Worm (Caenorhabditis elegans) whole organism, young adult: ENCODE results near the gene C34C12.6.
A peak's percentile ranks its signal among the peaks of the same experiment; 100 is the strongest.

Source experiments
- C17E4.6 ChIP-seq: fragments of 200-800 bp; sonication (Bioruptor generic); IDR thresholded peaks from 2 replicates; pipeline ENCODE4 v1.3.6; 2022; ENCODE audit warnings: missing genetic modification reagents, missing genetic modification characterization, missing compliant biosample characterization
- F10E7.11 ChIP-seq: sonication (generic microtip); optimal IDR thresholded peaks from 2 replicates; lab custom pipeline; 2017; ENCODE audit warnings: mild to moderate bottlenecking, missing genetic modification characterization, moderate library complexity, missing compliant biosample characterization
- F23B12.7 ChIP-seq: sonication (generic microtip); optimal IDR thresholded peaks from 2 replicates; lab custom pipeline; 2017; ENCODE audit warnings: missing genetic modification characterization, mild to moderate bottlenecking, missing compliant biosample characterization, antibody characterized with exemption, moderate library complexity; ENCODE audit not compliant: insufficient read depth
- K12H6.12 ChIP-seq: fragments of 200-800 bp; sonication (Bioruptor generic); optimal IDR thresholded peaks from 2 replicates; lab custom pipeline; 2018; ENCODE audit warnings: mild to moderate bottlenecking, missing genetic modification characterization, missing compliant biosample characterization
- Y56A3A.18 ChIP-seq: fragments of 200-800 bp; sonication (Bioruptor generic); IDR thresholded peaks from 2 replicates; pipeline ENCODE4 v1.3.6; 2022; ENCODE audit warnings: missing genetic modification reagents, missing genetic modification characterization, missing compliant biosample characterization
- Y67H2A.10 ChIP-seq: fragments of 200-800 bp; sonication (Bioruptor generic); conservative IDR thresholded peaks from 2 replicates; pipeline ENCODE4 v1.3.6; 2022; ENCODE audit warnings: missing genetic modification reagents, missing genetic modification characterization, missing compliant biosample characterization
- Y95B8A.8 ChIP-seq: fragments of 200-800 bp; sonication (Bioruptor generic); IDR thresholded peaks from 2 replicates; pipeline ENCODE4 v1.3.6; 2022; ENCODE audit warnings: missing genetic modification reagents, missing genetic modification characterization, missing compliant biosample characterization
- akir-1 ChIP-seq: fragments of 200-800 bp; sonication (Bioruptor generic); optimal IDR thresholded peaks from 2 replicates; lab custom pipeline; 2018; ENCODE audit warnings: mild to moderate bottlenecking, missing genetic modification characterization, moderate library complexity, missing compliant biosample characterization
- aptf-2 ChIP-seq: fragments of 200-800 bp; sonication (Bioruptor generic); conservative IDR thresholded peaks from 2 replicates; pipeline ENCODE4 v1.3.6; 2022; ENCODE audit warnings: missing genetic modification reagents, missing genetic modification characterization, missing compliant biosample characterization
- atf-7 ChIP-seq: sonication (generic microtip); optimal IDR thresholded peaks from 2 replicates; lab custom pipeline; 2017; ENCODE audit warnings: mild to moderate bottlenecking, missing genetic modification characterization, missing compliant biosample characterization
- athp-1 ChIP-seq: sonication (generic microtip); optimal IDR thresholded peaks from 2 replicates; lab custom pipeline; 2017; ENCODE audit warnings: mild to moderate bottlenecking, missing genetic modification characterization, missing compliant biosample characterization
- attf-3 ChIP-seq: fragments of 200-800 bp; sonication (Bioruptor generic); conservative IDR thresholded peaks from 2 replicates; pipeline ENCODE4 v1.3.6; 2022; ENCODE audit warnings: missing genetic modification reagents, missing genetic modification characterization, missing compliant biosample characterization
- bed-1 ChIP-seq: fragments of 200-800 bp; sonication (Bioruptor generic); IDR thresholded peaks from 2 replicates; pipeline ENCODE4 v1.3.6; 2022; ENCODE audit warnings: missing genetic modification reagents, missing genetic modification characterization, missing compliant biosample characterization
- ccch-3 ChIP-seq: fragments of 200-800 bp; sonication (Bioruptor generic); optimal IDR thresholded peaks from 2 replicates; lab custom pipeline; 2018; ENCODE audit warnings: mild to moderate bottlenecking, missing genetic modification characterization, missing compliant biosample characterization
- cebp-1 ChIP-seq, 2 experiments: fragments of 200-800 bp in 1 of 2; sonication (Bioruptor generic) in 1 of 2; sonication (generic microtip) in 1 of 2; IDR thresholded peaks in 1 of 2; optimal IDR thresholded peaks in 1 of 2; 2 replicates each; pipeline versions ENCODE4 v1.3.6 to Lab custom; 2017 to 2022; ENCODE audit warnings: missing compliant biosample characterization in 2 of 2, missing genetic modification characterization in 2 of 2, mild to moderate bottlenecking in 1 of 2, missing genetic modification reagents in 1 of 2, moderate library complexity in 1 of 2
- ceh-91 ChIP-seq: fragments of 200-800 bp; sonication (Bioruptor generic); IDR thresholded peaks from 2 replicates; pipeline ENCODE4 v1.3.6; 2022; ENCODE audit warnings: missing genetic modification reagents, missing genetic modification characterization, missing compliant biosample characterization
- chd-7 ChIP-seq: sonication (generic microtip); optimal IDR thresholded peaks from 2 replicates; lab custom pipeline; 2016; ENCODE audit warnings: mild to moderate bottlenecking, missing genetic modification characterization, moderate library complexity, missing compliant biosample characterization
- egl-18 ChIP-seq: fragments of 200-800 bp; sonication (Bioruptor generic); IDR thresholded peaks from 2 replicates; pipeline ENCODE4 v1.3.6; 2022; ENCODE audit warnings: missing genetic modification reagents, missing genetic modification characterization, missing compliant biosample characterization
- egl-44 ChIP-seq: fragments of 200-800 bp; sonication (Bioruptor generic); IDR thresholded peaks from 2 replicates; pipeline ENCODE4 v1.3.6; 2022; ENCODE audit warnings: missing genetic modification reagents, missing genetic modification characterization, missing compliant biosample characterization
- ets-4 ChIP-seq: fragments of 200-800 bp; sonication (Bioruptor generic); optimal IDR thresholded peaks from 2 replicates; lab custom pipeline; 2018; ENCODE audit warnings: mild to moderate bottlenecking, missing genetic modification characterization, missing compliant biosample characterization
- him-1 ChIP-seq: sonication (generic microtip); optimal IDR thresholded peaks from 2 replicates; lab custom pipeline; 2016; ENCODE audit warnings: missing genotype, missing genetic modification reagents, missing genetic modification characterization, missing compliant biosample characterization
- hmg-20 ChIP-seq: fragments of 200-800 bp; sonication (Bioruptor generic); IDR thresholded peaks from 2 replicates; pipeline ENCODE4 v1.3.6; 2022; ENCODE audit warnings: missing genetic modification reagents, missing genetic modification characterization, missing compliant biosample characterization
- hsf-1 ChIP-seq: fragments of 200-800 bp; sonication (Bioruptor generic); IDR thresholded peaks from 2 replicates; pipeline ENCODE4 v1.3.6; 2022; ENCODE audit warnings: missing genetic modification reagents, missing genetic modification characterization, missing compliant biosample characterization
- lag-1 ChIP-seq: fragments of 200-800 bp; sonication (Bioruptor generic); IDR thresholded peaks from 2 replicates; pipeline ENCODE4 v1.3.6; 2022; ENCODE audit warnings: missing genetic modification reagents, missing genetic modification characterization, missing compliant biosample characterization
- let-526 ChIP-seq: fragments of 200-800 bp; sonication (Bioruptor generic); IDR thresholded peaks from 2 replicates; pipeline ENCODE4 v1.3.6; 2022; ENCODE audit warnings: missing genetic modification reagents, missing genetic modification characterization, missing compliant biosample characterization
- lin-26 ChIP-seq: fragments of 200-800 bp; sonication (Bioruptor generic); IDR thresholded peaks from 2 replicates; pipeline ENCODE4 v1.3.6; 2022; ENCODE audit warnings: missing genetic modification reagents, missing genetic modification characterization, missing compliant biosample characterization
- lin-54 ChIP-seq: fragments of 200-800 bp; sonication (Bioruptor generic); optimal IDR thresholded peaks from 2 replicates; lab custom pipeline; 2018; ENCODE audit warnings: mild to moderate bottlenecking, missing genetic modification characterization, missing compliant biosample characterization
- lir-1 ChIP-seq: fragments of 200-800 bp; sonication (Bioruptor generic); conservative IDR thresholded peaks from 2 replicates; pipeline ENCODE4 v1.3.6; 2022; ENCODE audit warnings: missing genetic modification reagents, missing genetic modification characterization, missing compliant biosample characterization
- lsy-27 ChIP-seq: sonication (generic microtip); optimal IDR thresholded peaks from 2 replicates; lab custom pipeline; 2017; ENCODE audit warnings: missing genetic modification characterization, mild to moderate bottlenecking, missing compliant biosample characterization, antibody characterized with exemption, missing genotype, borderline replicate concordance; ENCODE audit not compliant: insufficient read depth
- madf-10 ChIP-seq: sonication (generic microtip); optimal IDR thresholded peaks from 2 replicates; lab custom pipeline; 2016; ENCODE audit warnings: mild to moderate bottlenecking, missing genetic modification characterization, missing compliant biosample characterization
- madf-3 ChIP-seq: fragments of 200-800 bp; sonication (Bioruptor generic); IDR thresholded peaks from 2 replicates; pipeline ENCODE4 v1.3.6; 2022; ENCODE audit warnings: missing genetic modification reagents, missing genetic modification characterization, missing compliant biosample characterization
- madf-8 ChIP-seq: fragments of 200-800 bp; sonication (Bioruptor generic); conservative IDR thresholded peaks from 2 replicates; pipeline ENCODE4 v1.3.6; 2022; ENCODE audit warnings: missing genetic modification reagents, missing genetic modification characterization, missing compliant biosample characterization
- mxl-1 ChIP-seq: sonication (generic microtip); optimal IDR thresholded peaks from 2 replicates; lab custom pipeline; 2016; ENCODE audit warnings: missing genetic modification characterization, missing compliant biosample characterization
- nfya-1 ChIP-seq: sonication (generic microtip); optimal IDR thresholded peaks from 2 replicates; lab custom pipeline; 2017; ENCODE audit warnings: antibody characterized with exemption, missing compliant biosample characterization, missing genetic modification characterization, borderline replicate concordance; ENCODE audit not compliant: insufficient read depth
- nhr-27 ChIP-seq: fragments of 200-800 bp; sonication (Bioruptor generic); optimal IDR thresholded peaks from 2 replicates; lab custom pipeline; 2018; ENCODE audit warnings: mild to moderate bottlenecking, missing genetic modification characterization, moderate library complexity, missing compliant biosample characterization
- pha-4 ChIP-seq: fragments of 150-350 bp; sonication (generic microtip); optimal IDR thresholded peaks from 2 replicates; lab custom pipeline; 2014; ENCODE audit warnings: missing biosample characterization, missing genetic modification reagents, missing genetic modification characterization
- rec-8 ChIP-seq, 2 experiments: sonication (generic microtip); optimal IDR thresholded peaks; 2 replicates each; lab custom pipeline; 2016; ENCODE audit warnings: mild to moderate bottlenecking in 2 of 2, missing genetic modification characterization in 2 of 2, missing genetic modification reagents in 2 of 2, missing genotype in 2 of 2, missing biosample characterization in 1 of 2, missing compliant biosample characterization in 1 of 2, moderate library complexity in 1 of 2
- sdz-38 ChIP-seq: sonication (generic microtip); optimal IDR thresholded peaks from 2 replicates; lab custom pipeline; 2016; ENCODE audit warnings: missing genotype, missing genetic modification characterization, missing compliant biosample characterization
- snpc-1.1 ChIP-seq: sonication (generic microtip); optimal IDR thresholded peaks from 2 replicates; lab custom pipeline; 2017; ENCODE audit warnings: missing genetic modification characterization, mild to moderate bottlenecking, missing compliant biosample characterization, antibody characterized with exemption, moderate library complexity, missing genotype, missing genetic modification reagents; ENCODE audit not compliant: insufficient read depth
- snpc-4 ChIP-seq, 5 experiments: fragments of 150-350 bp in 1 of 5; sonication (generic microtip) in 4 of 5; optimal IDR thresholded peaks; 2 replicates each; lab custom pipeline; 2014 to 2018; ENCODE audit warnings: missing genetic modification characterization in 5 of 5, missing biosample characterization in 3 of 5, antibody characterized with exemption in 2 of 5, mild to moderate bottlenecking in 2 of 5, missing compliant biosample characterization in 2 of 5, missing genotype in 2 of 5, moderate library complexity in 2 of 5, missing genetic modification reagents in 1 of 5
- sptf-2 ChIP-seq: fragments of 200-800 bp; sonication (Bioruptor generic); optimal IDR thresholded peaks from 2 replicates; lab custom pipeline; 2018; ENCODE audit warnings: mild to moderate bottlenecking, missing genetic modification characterization, missing compliant biosample characterization
- tbp1 ChIP-seq: fragments of 200-800 bp; sonication (Bioruptor generic); optimal IDR thresholded peaks from 2 replicates; lab custom pipeline; 2018; ENCODE audit warnings: mild to moderate bottlenecking, missing genetic modification characterization, missing compliant biosample characterization
- tlf-1 ChIP-seq: fragments of 200-800 bp; sonication (Bioruptor generic); optimal IDR thresholded peaks from 2 replicates; lab custom pipeline; 2018; ENCODE audit warnings: mild to moderate bottlenecking, missing genetic modification characterization, missing compliant biosample characterization
- zim-3 ChIP-seq: sonication (generic microtip); optimal IDR thresholded peaks from 2 replicates; lab custom pipeline; 2017; ENCODE audit warnings: mild to moderate bottlenecking, missing genetic modification characterization, moderate library complexity, missing compliant biosample characterization
- ztf-18 ChIP-seq: sonication (generic microtip); optimal IDR thresholded peaks from 2 replicates; lab custom pipeline; 2016; ENCODE audit warnings: missing genotype, mild to moderate bottlenecking, missing genetic modification characterization, missing compliant biosample characterization
- ztf-3 ChIP-seq: fragments of 200-800 bp; sonication (Bioruptor generic); optimal IDR thresholded peaks from 2 replicates; lab custom pipeline; 2018; ENCODE audit warnings: mild to moderate bottlenecking, missing genetic modification characterization, missing compliant biosample characterization

C34C12.6 gene

DNA sequence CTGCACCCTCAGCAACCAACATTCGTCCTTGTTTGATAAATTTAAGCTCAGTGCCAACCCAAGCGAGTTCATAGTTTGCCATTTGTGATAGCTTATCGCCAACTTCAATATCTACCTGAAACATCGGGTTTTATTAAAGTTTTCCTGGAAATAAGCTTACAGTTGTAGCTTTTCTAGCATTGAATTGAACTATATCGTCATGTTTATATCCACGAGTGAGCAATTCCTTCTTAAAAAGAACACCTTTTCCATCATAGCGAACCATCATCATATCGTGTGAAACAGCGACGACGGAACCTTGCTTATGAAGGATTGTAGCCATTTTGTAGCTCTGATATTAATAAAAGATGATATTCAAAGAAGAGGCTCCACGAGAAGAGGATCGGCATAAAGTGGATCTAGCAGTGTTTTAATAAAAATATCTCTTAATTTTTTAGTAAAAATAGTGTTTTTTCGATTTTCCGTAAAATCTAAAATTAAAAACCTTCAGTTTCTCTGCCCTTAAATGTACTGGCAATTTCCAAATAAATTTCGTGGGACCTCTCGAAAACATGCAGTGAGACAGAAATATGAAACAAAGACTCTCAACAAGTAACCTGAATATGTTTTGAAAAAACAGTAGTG, 19.9 kb downstream of the C34C12.6 start, which contains the start of gene M01F1.8 (continued):
- TF ChIP-seq lir-1 (GFP tag; lab: Robert Waterston, UW) (no peak), sdz-38 (no peak), cebp-1 (GFP tag; IDR thresholded peaks at IDR 0.05; lab: Robert Waterston, UW) (no peak), cebp-1 (tag; optimal IDR thresholded peaks at IDR 0.05; lab: Kevin White, UChicago) (no peak), tbp1 (peak; percentile 27), lsy-27 (tag; lab: Kevin White, UChicago) (no peak), egl-44 (GFP tag; lab: Robert Waterston, UW) (no peak), let-526 (no peak), hmg-20 (GFP tag; lab: Robert Waterston, UW) (no peak), bed-1 (GFP tag; lab: Robert Waterston, UW) (no peak), ccch-3 (GFP tag; lab: Kevin White, UChicago) (no peak), akir-1 (no peak), C17E4.6 (no peak), pha-4 (tag; lab: Kevin White, UChicago) (no peak), egl-18 (GFP tag; lab: Robert Waterston, UW) (no peak), Y56A3A.18 (GFP tag; lab: Robert Waterston, UW) (0 out of 2 replicates have a peak, but pooled peaks have one; percentile 26), attf-3 (no peak), aptf-2 (GFP tag; lab: Robert Waterston, UW) (no peak), Y95B8A.8 (GFP tag; lab: Robert Waterston, UW) (no peak; the same call in 1 of the 2 replicates), rec-8 (tag; optimal IDR thresholded peaks at IDR 0.05; lab: Kevin White, UChicago) (no peak), Y67H2A.10 (GFP tag; lab: Robert Waterston, UW) (no peak), athp-1 (tag; lab: Kevin White, UChicago) (no peak), ceh-91 (GFP tag; lab: Robert Waterston, UW) (no peak), K12H6.12 (no peak), madf-3 (GFP tag; lab: Robert Waterston, UW) (no peak), nfya-1 (tag; lab: Kevin White, UChicago) (no peak), F10E7.11 (tag; lab: Kevin White, UChicago) (no peak), F23B12.7 (no peak), lag-1 (GFP tag; lab: Robert Waterston, UW) (no peak), hsf-1 (GFP tag; lab: Robert Waterston, UW) (0 out of 2 replicates have a peak, but pooled peaks have one; percentile 56)

DNA sequence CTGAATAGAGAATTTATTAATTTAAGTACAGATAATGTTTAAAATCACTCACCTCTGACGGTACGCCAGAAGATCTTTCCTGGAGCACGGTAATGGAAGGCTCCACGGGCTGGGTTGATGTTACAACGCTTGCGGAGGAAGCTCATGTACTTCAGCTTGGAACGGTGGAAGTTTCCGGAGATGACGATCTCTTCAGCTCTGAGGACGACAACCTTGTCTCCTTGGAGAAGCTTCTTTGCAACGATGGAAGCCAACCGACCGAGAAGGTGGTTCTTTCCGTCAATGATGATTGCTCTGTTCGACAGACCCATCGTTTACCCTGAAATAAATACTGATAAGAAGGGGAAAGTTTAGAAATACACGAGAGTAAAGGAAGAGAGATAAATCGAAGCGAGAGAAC, 20.9 kb downstream of the C34C12.6 start, which contains the start of gene rpl-16:
Gene rpl-16 (minus strand): TSS at position 319 of the 400 bp plus-strand sequence.
- TF ChIP-seq madf-8: no peak
- TF ChIP-seq madf-10 (tag; lab: Kevin White, UChicago): no peak
- TF ChIP-seq zim-3 (tag; lab: Kevin White, UChicago): no peak
- TF ChIP-seq K12H6.12: no peak
- no peak for TF ChIP-seq snpc-1.1 (tag; lab: Kevin White, UChicago)
- TF ChIP-seq bed-1 (GFP tag; lab: Robert Waterston, UW): no peak
- no peak for TF ChIP-seq lin-26
- no peak for TF ChIP-seq him-1 (tag; lab: Kevin White, UChicago)
- TF ChIP-seq lin-54 (GFP tag; lab: Kevin White, UChicago): peak; percentile 47
- no peak for TF ChIP-seq atf-7 (tag; lab: Kevin White, UChicago)
- no peak for TF ChIP-seq chd-7 (tag; lab: Kevin White, UChicago)
- TF ChIP-seq nhr-27 (tag; lab: Kevin White, UChicago): no peak
- TF ChIP-seq ztf-18 (tag; lab: Kevin White, UChicago): no peak
- TF ChIP-seq ztf-3 (GFP tag; lab: Kevin White, UChicago): no peak
- TF ChIP-seq ets-4: no peak
- no peak for TF ChIP-seq snpc-4 (GFP tag; optimal IDR thresholded peaks at IDR 0.05; lab: Kevin White, UChicago)
- no peak for TF ChIP-seq snpc-4 (tag; optimal IDR thresholded peaks at IDR 0.05; lab: Kevin White, UChicago)
- no peak for TF ChIP-seq sptf-2 (GFP tag; lab: Kevin White, UChicago)
- TF ChIP-seq mxl-1 (tag; lab: Kevin White, UChicago): no peak
- TF ChIP-seq tlf-1 (GFP tag; lab: Kevin White, UChicago): no peak
